ENCODE assay signal across 2 worm cellular contexts in genomic region chrV:18415878-18416277, ce11.
TF ChIP-seq lines count a peak whose summit lies in the region.

No protein-coding gene starts in this region.

TF ChIP-seq in whole organism, L4 larva, 104 proteins besides CTCF, POLR2A, EP300 and RAD21:
- peak; percentile 93 for TF ChIP-seq set-16 (GFP tag; IDR thresholded peaks at IDR 0.05; lab: Robert Waterston, UW)

TF ChIP-seq in whole organism, young adult, 124 proteins besides CTCF, POLR2A, EP300 and RAD21:
- TF ChIP-seq hsf-1 (GFP tag; IDR thresholded peaks at IDR 0.05; lab: Robert Waterston, UW): 0 out of 2 replicates have a peak, but pooled peaks have one; percentile 7
- TF ChIP-seq zfh-2 (GFP tag; conservative IDR thresholded peaks at IDR 0.05; lab: Robert Waterston, UW): peak; percentile 47; the same call in 1 of the 2 replicates
- peak; percentile 76; the same call in 1 of the 2 replicates for TF ChIP-seq egrh-3 (GFP tag; IDR thresholded peaks at IDR 0.05; lab: Robert Waterston, UW)
TF ChIP-seq in whole organism, young adult: peak in this region for 3; not testable (repeated sequence) for 121.
